Fruit fly (Drosophila melanogaster) Kc167 (cell line): ENCODE data around the gene Hs3st-B.

Experiments
- Myc ChIP-seq: fragments of >200 bp; optimal IDR thresholded peaks from 2 replicates; lab custom pipeline; 2017; ENCODE audit warnings: missing external identifiers
- Sin3A ChIP-seq: fragments of >200 bp; optimal IDR thresholded peaks from 2 replicates; lab custom pipeline; 2018; ENCODE audit warnings: missing external identifiers
- h ChIP-seq: fragments of >200 bp; optimal IDR thresholded peaks from 3 replicates; lab custom pipeline; 2018; ENCODE audit warnings: missing external identifiers
- insv ChIP-seq: fragments of >200 bp; optimal IDR thresholded peaks from 3 replicates; lab custom pipeline; 2018; ENCODE audit warnings: missing external identifiers
- psq ChIP-seq: fragments of >200 bp; optimal IDR thresholded peaks from 2 replicates; lab custom pipeline; 2017; ENCODE audit warnings: missing external identifiers
- ttk ChIP-seq: sonication (Bioruptor generic); optimal IDR thresholded peaks from 2 replicates; lab custom pipeline; 2017; ENCODE audit warnings: missing external identifiers

- TF ChIP-seq h (lab: Kevin White, UChicago) (no peak), Sin3A (lab: Kevin White, UChicago) (no peak), Myc (lab: Kevin White, UChicago) (no peak), ttk (lab: Kevin White, UChicago) (no peak), psq (no peak), insv (lab: Kevin White, UChicago) (no peak)
Observed at dm6 chrX:19261528-19262102, 13.2 kb downstream of the Hs3st-B start, which contains the start of gene Vav.
